Worm (Caenorhabditis elegans) whole organism, L2 larva: Measurements from ENCODE around the gene kqt-1.

Source experiments
- F13H6.1 ChIP-seq: sonication (generic microtip); optimal IDR thresholded peaks from 2 replicates; lab custom pipeline; 2016; ENCODE audit warnings: missing genetic modification characterization, missing compliant biosample characterization
- R02D3.7 ChIP-seq: fragments of 150-350 bp; optimal IDR thresholded peaks from 2 replicates; lab custom pipeline; 2014; ENCODE audit warnings: missing biosample characterization, missing genetic modification characterization
- Y55F3AM.14 ChIP-seq: fragments of 200-800 bp; sonication (Bioruptor generic); optimal IDR thresholded peaks from 2 replicates; lab custom pipeline; 2018; ENCODE audit warnings: mild to moderate bottlenecking, missing genetic modification characterization, missing compliant biosample characterization
- ZK546.5 ChIP-seq: sonication (generic microtip); optimal IDR thresholded peaks from 2 replicates; lab custom pipeline; 2017; ENCODE audit warnings: missing biosample characterization, missing genetic modification characterization
- alr-1 ChIP-seq: fragments of 150-350 bp; optimal IDR thresholded peaks from 2 replicates; lab custom pipeline; 2014; ENCODE audit warnings: missing biosample characterization, missing genetic modification characterization
- aly-2 ChIP-seq: fragments of 150-350 bp; optimal IDR thresholded peaks from 2 replicates; lab custom pipeline; 2014; ENCODE audit warnings: missing biosample characterization, missing genetic modification characterization
- ama-1 ChIP-seq: fragments of 150-350 bp; optimal IDR thresholded peaks from 2 replicates; lab custom pipeline; 2018; ENCODE audit warnings: inconsistent platforms
- blmp-1 ChIP-seq: sonication (generic microtip); optimal IDR thresholded peaks from 2 replicates; lab custom pipeline; 2017; ENCODE audit warnings: missing genetic modification characterization, mild to moderate bottlenecking, missing compliant biosample characterization, antibody characterized with exemption, moderate library complexity; ENCODE audit not compliant: insufficient read depth
- ceh-16 ChIP-seq: fragments of 150-350 bp; optimal IDR thresholded peaks from 2 replicates; lab custom pipeline; 2014; ENCODE audit warnings: missing biosample characterization, missing genetic modification characterization
- ceh-82 ChIP-seq: fragments of 150-350 bp; optimal IDR thresholded peaks from 2 replicates; lab custom pipeline; 2014; ENCODE audit warnings: missing biosample characterization, missing genetic modification characterization
- egl-27 ChIP-seq: sonication (generic microtip); optimal IDR thresholded peaks from 3 replicates; lab custom pipeline; 2017; ENCODE audit warnings: missing biosample characterization, missing genetic modification reagents, missing genetic modification characterization
- elt-1 ChIP-seq: fragments of 150-350 bp; optimal IDR thresholded peaks from 2 replicates; lab custom pipeline; 2014; ENCODE audit warnings: missing biosample characterization, missing genetic modification characterization
- elt-3 ChIP-seq: sonication (generic microtip); optimal IDR thresholded peaks from 2 replicates; lab custom pipeline; 2017; ENCODE audit warnings: missing biosample characterization, missing genetic modification characterization
- fos-1 ChIP-seq: fragments of 150-350 bp; optimal IDR thresholded peaks from 2 replicates; lab custom pipeline; 2014; ENCODE audit warnings: missing biosample characterization, missing genetic modification characterization
- lin-13 ChIP-seq: fragments of 150-350 bp; optimal IDR thresholded peaks from 2 replicates; lab custom pipeline; 2014; ENCODE audit warnings: missing biosample characterization, missing genetic modification reagents, missing genetic modification characterization
- lsy-2 ChIP-seq, 2 experiments: fragments of 150-350 bp in 1 of 2; sonication (generic microtip) in 1 of 2; optimal IDR thresholded peaks; 2 replicates each; lab custom pipeline; 2014 to 2017; ENCODE audit warnings: missing biosample characterization in 2 of 2, missing genetic modification characterization in 2 of 2
- mbf-1 ChIP-seq: sonication (generic microtip); optimal IDR thresholded peaks from 2 replicates; lab custom pipeline; 2017; ENCODE audit warnings: missing biosample characterization, missing genetic modification characterization
- mdl-1 ChIP-seq, 2 experiments: fragments of 150-350 bp in 1 of 2; sonication (generic microtip) in 1 of 2; optimal IDR thresholded peaks; 2 replicates each; lab custom pipeline; 2017; ENCODE audit warnings: missing biosample characterization in 2 of 2, missing genetic modification characterization in 2 of 2
- nhr-10 ChIP-seq: sonication (generic microtip); optimal IDR thresholded peaks from 2 replicates; lab custom pipeline; 2017; ENCODE audit warnings: missing biosample characterization, missing genetic modification characterization
- nhr-11 ChIP-seq: fragments of 150-350 bp; optimal IDR thresholded peaks from 2 replicates; lab custom pipeline; 2014; ENCODE audit warnings: missing biosample characterization, missing genetic modification characterization
- nhr-129 ChIP-seq: fragments of 150-350 bp; optimal IDR thresholded peaks from 2 replicates; lab custom pipeline; 2014; ENCODE audit warnings: missing biosample characterization, missing genetic modification characterization
- nhr-21 ChIP-seq: fragments of 150-350 bp; optimal IDR thresholded peaks from 2 replicates; lab custom pipeline; 2014; ENCODE audit warnings: missing biosample characterization, missing genetic modification characterization
- nhr-23 ChIP-seq: fragments of 150-350 bp; optimal IDR thresholded peaks from 2 replicates; lab custom pipeline; 2014; ENCODE audit warnings: missing biosample characterization, missing genetic modification reagents, missing genetic modification characterization
- nhr-237 ChIP-seq: fragments of 150-350 bp; optimal IDR thresholded peaks from 2 replicates; lab custom pipeline; 2014; ENCODE audit warnings: missing biosample characterization, missing genetic modification characterization
- peb-1 ChIP-seq: fragments of 150-350 bp; optimal IDR thresholded peaks from 2 replicates; lab custom pipeline; 2014; ENCODE audit warnings: missing biosample characterization, missing genetic modification characterization
- sem-4 ChIP-seq: fragments of 150-350 bp; optimal IDR thresholded peaks from 2 replicates; lab custom pipeline; 2014; ENCODE audit warnings: missing biosample characterization, missing genetic modification reagents, missing genetic modification characterization
- skn-1 ChIP-seq: sonication (generic microtip); optimal IDR thresholded peaks from 2 replicates; lab custom pipeline; 2017; ENCODE audit warnings: missing biosample characterization, missing genetic modification characterization
- sma-3 ChIP-seq: sonication (generic microtip); optimal IDR thresholded peaks from 2 replicates; lab custom pipeline; 2016; ENCODE audit warnings: missing genetic modification reagents, missing genetic modification characterization, missing compliant biosample characterization
- snpc-4 ChIP-seq: fragments of 150-350 bp; optimal IDR thresholded peaks from 2 replicates; lab custom pipeline; 2014; ENCODE audit warnings: missing biosample characterization, missing genetic modification characterization
- unc-39 ChIP-seq: fragments of 150-350 bp; optimal IDR thresholded peaks from 2 replicates; lab custom pipeline; 2014; ENCODE audit warnings: missing biosample characterization, missing genetic modification characterization
- unc-55 ChIP-seq: fragments of 150-350 bp; sonication (generic microtip); optimal IDR thresholded peaks from 3 replicates; lab custom pipeline; 2014; ENCODE audit warnings: missing biosample characterization, missing genetic modification reagents, missing genetic modification characterization
- zag-1 ChIP-seq: fragments of 150-350 bp; optimal IDR thresholded peaks from 2 replicates; lab custom pipeline; 2014; ENCODE audit warnings: missing biosample characterization, missing genetic modification characterization
- ztf-1 ChIP-seq: fragments of 200-800 bp; sonication (Bioruptor generic); conservative IDR thresholded peaks from 2 replicates; pipeline ENCODE4 v1.3.6; 2022; ENCODE audit warnings: missing genetic modification characterization, missing compliant biosample characterization
- ztf-4 ChIP-seq: fragments of 150-350 bp; optimal IDR thresholded peaks from 2 replicates; lab custom pipeline; 2014; ENCODE audit warnings: missing biosample characterization, missing genetic modification characterization

Gene kqt-1

DNA sequence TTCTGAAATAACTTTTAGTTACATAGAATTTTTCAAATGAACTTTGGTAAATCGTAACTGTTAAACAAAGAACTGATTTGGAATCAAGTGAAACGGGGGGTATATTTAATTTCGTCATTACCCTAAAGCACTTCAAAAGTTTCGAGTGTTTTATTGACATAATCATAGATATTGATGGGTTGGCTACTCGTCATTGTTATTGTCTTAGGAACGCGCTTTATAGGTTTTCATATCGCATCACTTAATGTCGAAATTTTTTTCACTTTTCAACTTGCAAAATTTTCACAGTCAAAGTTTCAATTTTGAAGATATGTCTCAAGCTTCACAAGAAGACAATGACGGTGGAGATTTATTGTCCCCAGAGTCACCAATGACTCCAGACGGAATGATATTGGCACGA, at the start of gene kqt-1:
kqt-1 (plus strand) TSS at position 301 of the 400 bp plus-strand sequence.
- TF ChIP-seq skn-1 (tag; lab: Kevin White, UChicago) (no peak), sma-3 (no peak), aly-2 (tag; lab: Kevin White, UChicago) (no peak), egl-27 (no peak), F13H6.1 (tag; lab: Kevin White, UChicago) (no peak), ztf-1 (GFP tag; lab: Robert Waterston, UW) (no peak), unc-39 (tag; lab: Kevin White, UChicago) (no peak), lsy-2 (tag; optimal IDR thresholded peaks at IDR 0.05; lab: Kevin White, UChicago) (no peak), nhr-237 (tag; lab: Kevin White, UChicago) (no peak)

ce11 chrX:6569624-6570023, 49.2 kb upstream of the kqt-1 start, which contains the start of gene dop-3:
TSS of gene dop-3 (minus strand) at chrX:6569724.
- TF ChIP-seq mbf-1 (no peak), ceh-16 (no peak), lin-13 (GFP tag; lab: Kevin White, UChicago) (no peak), Y55F3AM.14 (no peak), ztf-4 (no peak), peb-1 (no peak), nhr-23 (tag; lab: Kevin White, UChicago) (no peak), elt-3 (tag; lab: Kevin White, UChicago) (no peak), ceh-82 (no peak), alr-1 (tag; lab: Kevin White, UChicago) (no peak), R02D3.7 (tag; lab: Kevin White, UChicago) (no peak), sem-4 (tag; lab: Kevin White, UChicago) (no peak), lsy-2 (tag; optimal IDR thresholded peaks at IDR 0.05; lab: Kevin White, UChicago) (no peak), ZK546.5 (no peak), unc-39 (tag; lab: Kevin White, UChicago) (no peak), ztf-1 (GFP tag; lab: Robert Waterston, UW) (no peak), nhr-237 (tag; lab: Kevin White, UChicago) (no peak), snpc-4 (tag; lab: Kevin White, UChicago) (no peak)
- TF ChIP-seq, all 48 proteins: peak for 0

- TF ChIP-seq ama-1 (no peak), zag-1 (tag; lab: Kevin White, UChicago) (no peak), ztf-4 (no peak), elt-1 (no peak), R02D3.7 (tag; lab: Kevin White, UChicago) (no peak), ztf-1 (GFP tag; lab: Robert Waterston, UW) (no peak), ceh-16 (no peak), alr-1 (tag; lab: Kevin White, UChicago) (no peak), nhr-21 (tag; lab: Kevin White, UChicago) (no peak), unc-39 (tag; lab: Kevin White, UChicago) (no peak), Y55F3AM.14 (no peak), snpc-4 (tag; lab: Kevin White, UChicago) (no peak)
Measured at ce11 chrX:6572987-6573386, 45.8 kb upstream of the kqt-1 start.

- no peak for TF ChIP-seq unc-55 (GFP tag; lab: Kevin White, UChicago)
- no peak for TF ChIP-seq alr-1 (tag; lab: Kevin White, UChicago)
- no peak for TF ChIP-seq unc-39 (tag; lab: Kevin White, UChicago)
- no peak for TF ChIP-seq nhr-10
- TF ChIP-seq zag-1 (tag; lab: Kevin White, UChicago): no peak
- TF ChIP-seq elt-1: no peak
- no peak for TF ChIP-seq ztf-4
- TF ChIP-seq nhr-237 (tag; lab: Kevin White, UChicago): no peak
- TF ChIP-seq blmp-1 (tag; lab: Kevin White, UChicago): no peak
Measured at ce11 chrX:6575992-6576391, 42.8 kb upstream of the kqt-1 start.

ce11 chrX:6583385-6583784, 35.4 kb upstream of the kqt-1 start:
- TF ChIP-seq fos-1 (tag; lab: Kevin White, UChicago): no peak
- TF ChIP-seq mdl-1 (tag; optimal IDR thresholded peaks at IDR 0.05; lab: Kevin White, UChicago): no peak
- TF ChIP-seq aly-2 (tag; lab: Kevin White, UChicago): no peak
- TF ChIP-seq nhr-129 (tag; lab: Kevin White, UChicago): no peak
- no peak for TF ChIP-seq ceh-16
- TF ChIP-seq nhr-11 (tag; lab: Kevin White, UChicago): no peak
